Fruit fly (Drosophila melanogaster): Measurements from ENCODE around the gene CG3808.

CG3808 gene

dm6 chr3L:19016133-19016804 lies 15.9 kb upstream of the CG3808 start (continued):
- TF ChIP-seq CG3163 (GFP tag; optimal IDR thresholded peaks at IDR 0.05) = no peak
- TF ChIP-seq dan (GFP tag; IDR thresholded peaks at IDR 0.05) = no peak
- no peak for TF ChIP-seq CG17829 (tag; optimal IDR thresholded peaks at IDR 0.05)
- no peak for TF ChIP-seq corto (GFP tag; optimal IDR thresholded peaks at IDR 0.05)
- TF ChIP-seq pfk (GFP tag; optimal IDR thresholded peaks at IDR 0.05) = no peak
- TF ChIP-seq ro (GFP tag; IDR thresholded peaks at IDR 0.05) = no peak
- TF ChIP-seq CG5245 (GFP tag; optimal IDR thresholded peaks at IDR 0.05) = no peak
- TF ChIP-seq Bgb (GFP tag; IDR thresholded peaks at IDR 0.05; ENCODE audit: partially characterized antibody) = peak; percentile 27; the same call in 1 of the 2 replicates
- no peak for TF ChIP-seq bsh (GFP tag; optimal IDR thresholded peaks at IDR 0.05)
- no peak for TF ChIP-seq zfh1 (GFP tag; IDR thresholded peaks at IDR 0.05)
- no peak for TF ChIP-seq ara (GFP tag; IDR thresholded peaks at IDR 0.05)
- peak; percentile 54 for TF ChIP-seq dmrt99B (tag; optimal IDR thresholded peaks at IDR 0.05)
- TF ChIP-seq yki (optimal IDR thresholded peaks at IDR 0.05) = no peak
- no peak for TF ChIP-seq CG11456 (GFP tag; IDR thresholded peaks at IDR 0.05)
- no peak for TF ChIP-seq Adf1 (GFP tag; IDR thresholded peaks at IDR 0.05)
- no peak for TF ChIP-seq CG9797 (GFP tag; optimal IDR thresholded peaks at IDR 0.05)
- TF ChIP-seq lbe (GFP tag; optimal IDR thresholded peaks at IDR 0.05) = no peak
- peak; percentile 38; the same call in 1 of the 2 replicates for TF ChIP-seq Drgx (GFP tag; IDR thresholded peaks at IDR 0.05)
- TF ChIP-seq Dref (GFP tag; IDR thresholded peaks at IDR 0.05) = no peak
- TF ChIP-seq tin (GFP tag; optimal IDR thresholded peaks at IDR 0.05) = peak; percentile 21
- TF ChIP-seq Ets65A (GFP tag) = no peak
- no peak for TF ChIP-seq HmgZ (tag; optimal IDR thresholded peaks at IDR 0.05)
- TF ChIP-seq CG10321 (GFP tag; IDR thresholded peaks at IDR 0.05) = no peak
- no peak for TF ChIP-seq CG6254 (GFP tag; optimal IDR thresholded peaks at IDR 0.05)
- TF ChIP-seq CG12769 (tag; optimal IDR thresholded peaks at IDR 0.05) = peak; percentile 93
- TF ChIP-seq bigmax (GFP tag; optimal IDR thresholded peaks at IDR 0.05) = no peak
- TF ChIP-seq mld (GFP tag; IDR thresholded peaks at IDR 0.05; ENCODE audit: partially characterized antibody) = no peak
- TF ChIP-seq Meics (GFP tag; optimal IDR thresholded peaks at IDR 0.05) = peak; percentile 73
- 0 out of 3 replicates have a peak, but pooled peaks have one; percentile 18 for TF ChIP-seq ci (GFP tag; IDR thresholded peaks at IDR 0.05)
- TF ChIP-seq ac (GFP tag; optimal IDR thresholded peaks at IDR 0.05) = no peak
- no peak for TF ChIP-seq Nf-YA (GFP tag; IDR thresholded peaks at IDR 0.05)
- TF ChIP-seq CG8281 (tag; optimal IDR thresholded peaks at IDR 0.05) = no peak
- TF ChIP-seq Atf-2 (GFP tag; optimal IDR thresholded peaks at IDR 0.05) = no peak
- no peak for TF ChIP-seq Sry-δ (GFP tag; optimal IDR thresholded peaks at IDR 0.05)
- no peak for TF ChIP-seq CG1792 (GFP tag; optimal IDR thresholded peaks at IDR 0.05)
- TF ChIP-seq pita (GFP tag; optimal IDR thresholded peaks at IDR 0.05) = no peak
- no peak for TF ChIP-seq otp (GFP tag; IDR thresholded peaks at IDR 0.05)
- no peak for TF ChIP-seq sima (GFP tag; optimal IDR thresholded peaks at IDR 0.05)
- no peak for TF ChIP-seq CG16779 (GFP tag; IDR thresholded peaks at IDR 0.05)
- no peak for TF ChIP-seq exex (tag; optimal IDR thresholded peaks at IDR 0.05)
- TF ChIP-seq Opbp (GFP tag; IDR thresholded peaks at IDR 0.05; ENCODE audit: partially characterized antibody) = no peak
- TF ChIP-seq twi (tag; optimal IDR thresholded peaks at IDR 0.05) = no peak
- no peak for TF ChIP-seq CG14050 (GFP tag; IDR thresholded peaks at IDR 0.05)
- no peak for TF ChIP-seq Bdp1 (GFP tag; optimal IDR thresholded peaks at IDR 0.05)
- TF ChIP-seq Tbp (GFP tag; optimal IDR thresholded peaks at IDR 0.05) = no peak
- TF ChIP-seq CG12299 (tag; optimal IDR thresholded peaks at IDR 0.05) = no peak
- no peak for TF ChIP-seq CG34376 (GFP tag; optimal IDR thresholded peaks at IDR 0.05)
- TF ChIP-seq ATbp (GFP tag; optimal IDR thresholded peaks at IDR 0.05) = no peak
- no peak for TF ChIP-seq CG1024 (GFP tag; IDR thresholded peaks at IDR 0.05)
- no peak for TF ChIP-seq HLHmδ (GFP tag; optimal IDR thresholded peaks at IDR 0.05)
- TF ChIP-seq jigr1 (GFP tag; IDR thresholded peaks at IDR 0.05) = no peak
